Fruit fly (Drosophila melanogaster) whole organism, prepupa: ENCODE data around the gene AANATL2.

ENCODE experiments used
- CG11902 ChIP-seq: fragments of 200-800 bp; sonication (Bioruptor generic); optimal IDR thresholded peaks from 3 replicates; lab custom pipeline; 2016; ENCODE audit warnings: missing biosample characterization, missing genetic modification characterization
- CG15336 ChIP-seq: fragments of 200-800 bp; sonication (Bioruptor generic); IDR thresholded peaks from 2 replicates; pipeline ENCODE4 v1.3.6; 2022; ENCODE audit warnings: missing biosample characterization, missing genetic modification characterization
- CG16779 ChIP-seq: fragments of 200-800 bp; sonication (Bioruptor generic); optimal IDR thresholded peaks from 3 replicates; lab custom pipeline; 2017; ENCODE audit warnings: missing biosample characterization, mild to moderate bottlenecking, missing genetic modification characterization
- CG6163 ChIP-seq: fragments of 200-800 bp; sonication (Bioruptor generic); IDR thresholded peaks from 3 replicates; pipeline ENCODE4 v1.3.6; 2022; ENCODE audit warnings: missing biosample characterization, missing genetic modification characterization
- CG6276 ChIP-seq: fragments of 200-800 bp; sonication (Bioruptor generic); optimal IDR thresholded peaks from 2 replicates; lab custom pipeline; 2017; ENCODE audit warnings: missing biosample characterization, mild to moderate bottlenecking, missing genetic modification characterization
- Eip93F ChIP-seq: fragments of 200-800 bp; sonication (Bioruptor generic); optimal IDR thresholded peaks from 2 replicates; lab custom pipeline; 2016; ENCODE audit warnings: missing biosample characterization, mild to moderate bottlenecking, missing genetic modification characterization
- Gug ChIP-seq: fragments of 200-800 bp; sonication (Bioruptor generic); IDR thresholded peaks from 2 replicates; pipeline ENCODE4 v1.3.6; 2022; ENCODE audit warnings: missing biosample characterization, missing genetic modification characterization
- Hr4 ChIP-seq: fragments of 200-800 bp; sonication (Bioruptor generic); optimal IDR thresholded peaks from 3 replicates; lab custom pipeline; 2016; ENCODE audit warnings: missing biosample characterization, missing genetic modification characterization
- Lpt ChIP-seq: fragments of 200-800 bp; sonication (Bioruptor generic); optimal IDR thresholded peaks from 3 replicates; lab custom pipeline; 2016; ENCODE audit warnings: missing biosample characterization, missing genetic modification characterization
- Sox15 ChIP-seq: fragments of 200-800 bp; sonication (Bioruptor generic); optimal IDR thresholded peaks from 3 replicates; lab custom pipeline; 2016; ENCODE audit warnings: missing biosample characterization, missing genetic modification characterization
- dsx ChIP-seq: fragments of 200-800 bp; optimal IDR thresholded peaks from 3 replicates; lab custom pipeline; 2019; ENCODE audit warnings: missing biosample characterization, mild to moderate bottlenecking, missing genetic modification characterization, moderate library complexity; ENCODE audit not compliant: poor library complexity, severe bottlenecking
- pdm3 ChIP-seq: fragments of 200-800 bp; sonication (Bioruptor generic); optimal IDR thresholded peaks from 3 replicates; lab custom pipeline; 2016; ENCODE audit warnings: missing biosample characterization, missing genetic modification characterization
- topi ChIP-seq: fragments of 200-800 bp; sonication (Bioruptor generic); optimal IDR thresholded peaks from 3 replicates; lab custom pipeline; 2016; ENCODE audit warnings: missing biosample characterization, missing genetic modification characterization

DNA sequence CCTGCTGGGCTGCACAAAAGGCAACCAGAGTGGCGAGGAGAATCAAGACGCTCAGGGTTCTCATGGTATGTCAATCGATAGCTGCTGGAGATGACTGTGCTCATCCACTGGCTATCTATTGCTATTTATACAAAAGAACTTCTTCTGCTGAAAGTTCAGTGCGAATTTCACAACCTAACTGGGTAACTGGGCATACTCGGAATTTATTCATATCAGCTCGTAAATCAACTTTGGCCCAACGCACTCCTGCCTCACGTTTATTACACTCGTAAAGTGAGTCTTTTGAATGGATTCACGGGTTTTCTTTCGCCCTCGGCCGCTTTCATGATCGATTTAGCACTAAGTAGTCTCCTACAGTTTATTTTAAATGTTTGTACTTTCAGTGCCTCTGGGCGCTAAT, 8.7 kb downstream of the AANATL2 start, which contains the start of gene CG13983:
- no peak for TF ChIP-seq Eip93F (GFP tag; lab: Kevin White, UChicago)
- TF ChIP-seq topi (GFP tag; lab: Kevin White, UChicago) = no peak
- no peak for TF ChIP-seq Hr4 (GFP tag; lab: Kevin White, UChicago)
- TF ChIP-seq Sox15 = no peak
- no peak for TF ChIP-seq Lpt (GFP tag; lab: Kevin White, UChicago)
- TF ChIP-seq CG15336 (GFP tag; lab: Robert Waterston, UW) = no peak
- TF ChIP-seq pdm3 (GFP tag; lab: Kevin White, UChicago) = no peak
- no peak for TF ChIP-seq CG6163
- no peak for TF ChIP-seq CG11902 (GFP tag; lab: Kevin White, UChicago)
- no peak for TF ChIP-seq dsx
- no peak for TF ChIP-seq CG16779 (tag; lab: Kevin White, UChicago)
- TF ChIP-seq CG6276 (GFP tag; lab: Kevin White, UChicago) = no peak
- no peak for TF ChIP-seq Gug (GFP tag; lab: Robert Waterston, UW)
